Worm (Caenorhabditis elegans): Measurements from ENCODE around the gene pitr-6.

DNA sequence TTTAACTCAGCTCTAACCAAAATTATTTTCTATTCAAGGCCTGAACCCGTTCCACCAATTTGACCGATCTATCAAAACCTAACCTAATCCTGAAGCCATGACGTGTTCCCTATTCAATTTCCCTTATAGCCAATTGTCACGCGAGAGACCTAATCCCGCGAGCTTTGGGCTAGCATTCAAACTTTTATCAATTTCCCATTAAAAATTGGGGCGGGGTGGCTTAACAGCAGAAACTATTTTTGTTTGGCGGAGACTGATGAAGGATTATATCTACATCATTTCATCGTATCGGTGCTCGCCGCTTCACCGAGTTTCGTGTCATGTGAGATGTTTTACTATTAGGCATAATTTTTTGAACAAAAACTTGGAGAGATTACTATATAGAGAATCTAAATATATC lies 43.7 kb downstream of the pitr-6 start:
- TF ChIP-seq ztf-11 (tag; optimal IDR thresholded peaks at IDR 0.05) (no peak), nfya-1 (tag; optimal IDR thresholded peaks at IDR 0.05; ENCODE audit: insufficient read depth) (no peak), pha-4 (tag; optimal IDR thresholded peaks at IDR 0.05) (no peak)
